Worm (Caenorhabditis elegans) whole organism, midembryonic: ENCODE measurements around the gene tag-322.

ENCODE experiments used
- T22C8.4 ChIP-seq: fragments of 200-800 bp; sonication (Bioruptor generic); IDR thresholded peaks from 2 replicates; pipeline ENCODE4 v1.3.6; 2022; ENCODE audit warnings: missing genetic modification characterization, missing compliant biosample characterization
- cog-1 ChIP-seq: sonication (generic microtip); optimal IDR thresholded peaks from 2 replicates; lab custom pipeline; 2016; ENCODE audit warnings: missing genetic modification characterization, missing compliant biosample characterization
- flt-1 ChIP-seq: fragments of 200-800 bp; sonication (Bioruptor generic); IDR thresholded peaks from 2 replicates; pipeline ENCODE4 v1.3.6; 2022; ENCODE audit warnings: missing genetic modification characterization, missing compliant biosample characterization
- klf-2 ChIP-seq: fragments of 200-800 bp; sonication (Bioruptor generic); conservative IDR thresholded peaks from 2 replicates; pipeline ENCODE4 v1.3.6; 2022; ENCODE audit warnings: missing genetic modification reagents, missing genetic modification characterization, missing compliant biosample characterization
- med-1 ChIP-seq: sonication (generic microtip); optimal IDR thresholded peaks from 2 replicates; lab custom pipeline; 2017; ENCODE audit warnings: missing genetic modification characterization, mild to moderate bottlenecking, missing compliant biosample characterization, antibody characterized with exemption, missing genetic modification reagents; ENCODE audit not compliant: insufficient read depth
- ref-1 ChIP-seq: fragments of 200-800 bp; sonication (Bioruptor generic); conservative IDR thresholded peaks from 2 replicates; pipeline ENCODE4 v1.3.6; 2022; ENCODE audit warnings: missing genetic modification reagents, missing genetic modification characterization, missing compliant biosample characterization
- tab-1 ChIP-seq: fragments of 200-800 bp; sonication (Bioruptor generic); IDR thresholded peaks from 2 replicates; pipeline ENCODE4 v1.3.6; 2022; ENCODE audit warnings: missing genetic modification characterization, missing compliant biosample characterization
- ztf-23 ChIP-seq: fragments of 200-800 bp; sonication (Bioruptor generic); IDR thresholded peaks from 2 replicates; pipeline ENCODE4 v1.3.6; 2022; ENCODE audit warnings: missing genetic modification reagents, missing genetic modification characterization, missing compliant biosample characterization
- ztf-29 ChIP-seq: fragments of 200-800 bp; sonication (Bioruptor generic); IDR thresholded peaks from 2 replicates; pipeline ENCODE4 v1.3.6; 2022; ENCODE audit warnings: missing genetic modification reagents, missing genetic modification characterization, missing compliant biosample characterization

The tag-322 gene

ce11 chrIV:7815683-7816183 lies 30.4 kb upstream of the tag-322 start, which contains the start of gene cdgs-1:
Gene cdgs-1 (minus strand): TSS chrIV:7815733.
- no peak for TF ChIP-seq ztf-23 (GFP tag; lab: Robert Waterston, UW)
- no peak for TF ChIP-seq ztf-29 (GFP tag; lab: Robert Waterston, UW)
- TF ChIP-seq ref-1 (GFP tag; lab: Robert Waterston, UW), result no peak
- no peak for TF ChIP-seq klf-2

- TF ChIP-seq med-1 (GFP tag; lab: Kevin White, UChicago) (no peak), tab-1 (no peak), klf-2 (no peak), ztf-29 (GFP tag; lab: Robert Waterston, UW) (no peak)
Measured at ce11 chrIV:7812709-7813108, 27.4 kb upstream of the tag-322 start, which contains the start of gene zgpa-1. Gene zgpa-1 (minus strand): TSS chrIV:7812809.

- TF ChIP-seq klf-2 (no peak), ztf-29 (GFP tag; lab: Robert Waterston, UW) (no peak), ztf-23 (GFP tag; lab: Robert Waterston, UW) (no peak), T22C8.4 (GFP tag; lab: Robert Waterston, UW) (no peak), med-1 (GFP tag; lab: Kevin White, UChicago) (no peak), cog-1 (no peak), ref-1 (GFP tag; lab: Robert Waterston, UW) (no peak), tab-1 (no peak), flt-1 (GFP tag; lab: Robert Waterston, UW) (no peak)
Measured at ce11 chrIV:7808583-7808982, 23.2 kb upstream of the tag-322 start, which contains the start of gene C33H5.1. Gene C33H5.1 (plus strand): TSS chrIV:7808912.

- TF ChIP-seq tab-1 (no peak), ztf-29 (GFP tag; lab: Robert Waterston, UW) (no peak), med-1 (GFP tag; lab: Kevin White, UChicago) (no peak), ref-1 (GFP tag; lab: Robert Waterston, UW) (no peak), flt-1 (GFP tag; lab: Robert Waterston, UW) (no peak), T22C8.4 (GFP tag; lab: Robert Waterston, UW) (no peak), cog-1 (no peak)
Measured at ce11 chrIV:7804740-7805139, 19.4 kb upstream of the tag-322 start, which contains the start of gene C33H5.2. Gene C33H5.2 (plus strand): TSS chrIV:7805040.

ce11 chrIV:7803250-7803649 lies 17.9 kb upstream of the tag-322 start, which contains the start of gene C33H5.16:
Gene C33H5.16 (minus strand): TSS chrIV:7803350.
- no peak for TF ChIP-seq ztf-29 (GFP tag; lab: Robert Waterston, UW)
- no peak for TF ChIP-seq T22C8.4 (GFP tag; lab: Robert Waterston, UW)
- no peak for TF ChIP-seq med-1 (GFP tag; lab: Kevin White, UChicago)
- TF ChIP-seq tab-1, result no peak

- TF ChIP-seq ztf-23 (GFP tag; lab: Robert Waterston, UW) (no peak), tab-1 (no peak), flt-1 (GFP tag; lab: Robert Waterston, UW) (no peak), T22C8.4 (GFP tag; lab: Robert Waterston, UW) (no peak), ref-1 (GFP tag; lab: Robert Waterston, UW) (no peak), ztf-29 (GFP tag; lab: Robert Waterston, UW) (no peak)
Measured at ce11 chrIV:7800338-7800737, 15.0 kb upstream of the tag-322 start.

- no peak for TF ChIP-seq ztf-29 (GFP tag; lab: Robert Waterston, UW)
- TF ChIP-seq med-1 (GFP tag; lab: Kevin White, UChicago), result no peak
- no peak for TF ChIP-seq T22C8.4 (GFP tag; lab: Robert Waterston, UW)
- TF ChIP-seq ref-1 (GFP tag; lab: Robert Waterston, UW), result no peak
- TF ChIP-seq cog-1, result no peak
- no peak for TF ChIP-seq klf-2
- TF ChIP-seq ztf-23 (GFP tag; lab: Robert Waterston, UW), result no peak
- no peak for TF ChIP-seq flt-1 (GFP tag; lab: Robert Waterston, UW)
- no peak for TF ChIP-seq tab-1
Measured at ce11 chrIV:7796432-7797113, 11.2 kb upstream of the tag-322 start, which contains the start of gene sgo-1. Gene sgo-1 (minus strand): TSS chrIV:7796482.

- no peak for TF ChIP-seq flt-1 (GFP tag; lab: Robert Waterston, UW)
- TF ChIP-seq klf-2, result no peak
- TF ChIP-seq ref-1 (GFP tag; lab: Robert Waterston, UW), result no peak
Measured at ce11 chrIV:7794709-7795108, 9.4 kb upstream of the tag-322 start, which contains the start of gene ntp-1. Gene ntp-1 (minus strand): TSS chrIV:7794809.

ce11 chrIV:7791821-7792446 lies 6.6 kb upstream of the tag-322 start, which contains the start of gene C33H5.13:
Gene C33H5.13 (minus strand): TSS chrIV:7792263.
- TF ChIP-seq flt-1 (GFP tag; lab: Robert Waterston, UW), result no peak
- TF ChIP-seq med-1 (GFP tag; lab: Kevin White, UChicago), result no peak
- TF ChIP-seq klf-2, result no peak
- no peak for TF ChIP-seq ztf-23 (GFP tag; lab: Robert Waterston, UW)
- no peak for TF ChIP-seq cog-1
- TF ChIP-seq T22C8.4 (GFP tag; lab: Robert Waterston, UW), result no peak
- no peak for TF ChIP-seq tab-1
- no peak for TF ChIP-seq ref-1 (GFP tag; lab: Robert Waterston, UW)
- no peak for TF ChIP-seq ztf-29 (GFP tag; lab: Robert Waterston, UW)
